Worm (Caenorhabditis elegans) whole organism, late embryonic: ENCODE data around the gene bath-39.

Experiments used
- ahr-1 ChIP-seq: sonication (generic microtip); optimal IDR thresholded peaks from 2 replicates; lab custom pipeline; 2016; ENCODE audit warnings: missing genetic modification characterization, missing compliant biosample characterization
- hlh-30 ChIP-seq: sonication (generic microtip); optimal IDR thresholded peaks from 2 replicates; lab custom pipeline; 2017; ENCODE audit warnings: antibody characterized with exemption, missing genetic modification characterization, missing compliant biosample characterization; ENCODE audit not compliant: insufficient read depth

- TF ChIP-seq ahr-1 (tag; lab: Kevin White, UChicago) (no peak), hlh-30 (tag; lab: Kevin White, UChicago) (no peak)
Observed at ce11 chrV:13506321-13506720, 47.1 kb downstream of the bath-39 start, which contains the start of gene R11G10.4.
